Fruit fly (Drosophila melanogaster): ENCODE measurements around the gene eg.
A peak's percentile ranks its signal among the peaks of the same experiment; 100 is the strongest.

eg gene

DNA sequence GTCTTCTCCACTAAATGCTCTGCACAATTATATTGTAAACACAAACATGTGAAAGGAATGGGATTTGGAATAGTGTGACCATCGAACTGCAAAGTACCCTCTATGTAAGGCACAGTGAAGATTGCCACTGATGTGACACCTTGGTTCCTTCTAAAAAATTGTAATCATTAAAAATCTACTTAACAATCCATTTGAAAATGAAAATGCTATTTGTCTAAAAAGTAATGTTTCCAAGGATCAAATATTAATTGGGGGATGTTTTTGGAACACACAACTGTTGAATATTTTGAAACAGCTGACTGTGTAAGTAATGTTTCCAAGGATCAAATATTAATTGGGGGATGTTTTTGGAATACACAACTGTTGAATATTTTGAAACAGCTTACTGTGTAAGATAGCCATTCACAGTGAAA lies 19.7 kb downstream of the eg start, which contains the start of gene CG32448 (continued):
- TF ChIP-seq CG11902 (GFP tag; optimal IDR thresholded peaks at IDR 0.05) (peak; percentile 47), spab (GFP tag; optimal IDR thresholded peaks at IDR 0.05) (no peak), Hr39 (GFP tag; optimal IDR thresholded peaks at IDR 0.05) (peak; percentile 83), CG3919 (GFP tag; optimal IDR thresholded peaks at IDR 0.05) (peak; percentile 61), cyc (GFP tag; optimal IDR thresholded peaks at IDR 0.05) (peak; percentile 75), eg (GFP tag; IDR thresholded peaks at IDR 0.05) (peak; percentile 88), CG8319 (GFP tag; optimal IDR thresholded peaks at IDR 0.05) (peak; percentile 14), CG11762 (GFP tag; optimal IDR thresholded peaks at IDR 0.05; ENCODE audit: insufficient read depth) (peak; percentile 40), salr (GFP tag; optimal IDR thresholded peaks at IDR 0.05) (peak in 1 of 2 experiments; percentile 23), Hr38 (GFP tag; optimal IDR thresholded peaks at IDR 0.05) (peak; percentile 4), fd59A (GFP tag; optimal IDR thresholded peaks at IDR 0.05) (no peak), pdm3 (GFP tag; optimal IDR thresholded peaks at IDR 0.05) (no peak), CG6808 (GFP tag; optimal IDR thresholded peaks at IDR 0.05) (no peak), dsx (GFP tag; optimal IDR thresholded peaks at IDR 0.05; ENCODE audit: poor library complexity, severe bottlenecking) (peak; percentile 40), OdsH (GFP tag; optimal IDR thresholded peaks at IDR 0.05) (peak; percentile 72), ss (GFP tag; optimal IDR thresholded peaks at IDR 0.05) (no peak), CG9139 (GFP tag; optimal IDR thresholded peaks at IDR 0.05) (no peak), CG34406 (GFP tag; optimal IDR thresholded peaks at IDR 0.05) (peak; percentile 23), CG4318 (GFP tag; optimal IDR thresholded peaks at IDR 0.05) (no peak), acj6 (GFP tag; optimal IDR thresholded peaks at IDR 0.05) (peak; percentile 62), CG8632 (GFP tag; optimal IDR thresholded peaks at IDR 0.05) (peak; percentile 39), Met (GFP tag; optimal IDR thresholded peaks at IDR 0.05) (no peak), CG10669 (GFP tag; optimal IDR thresholded peaks at IDR 0.05) (peak; percentile 53), CG32006 (GFP tag; optimal IDR thresholded peaks at IDR 0.05) (no peak), vri (GFP tag; optimal IDR thresholded peaks at IDR 0.05) (no peak), CG6854 (GFP tag; optimal IDR thresholded peaks at IDR 0.05) (no peak), CG1621 (tag; optimal IDR thresholded peaks at IDR 0.05) (no peak), Ets96B (tag; optimal IDR thresholded peaks at IDR 0.05) (peak; percentile 41), Smox (GFP tag; optimal IDR thresholded peaks at IDR 0.05) (no peak), CG16779 (tag; optimal IDR thresholded peaks at IDR 0.05) (no peak), CG3032 (tag; optimal IDR thresholded peaks at IDR 0.05) (peak; percentile 51)

DNA sequence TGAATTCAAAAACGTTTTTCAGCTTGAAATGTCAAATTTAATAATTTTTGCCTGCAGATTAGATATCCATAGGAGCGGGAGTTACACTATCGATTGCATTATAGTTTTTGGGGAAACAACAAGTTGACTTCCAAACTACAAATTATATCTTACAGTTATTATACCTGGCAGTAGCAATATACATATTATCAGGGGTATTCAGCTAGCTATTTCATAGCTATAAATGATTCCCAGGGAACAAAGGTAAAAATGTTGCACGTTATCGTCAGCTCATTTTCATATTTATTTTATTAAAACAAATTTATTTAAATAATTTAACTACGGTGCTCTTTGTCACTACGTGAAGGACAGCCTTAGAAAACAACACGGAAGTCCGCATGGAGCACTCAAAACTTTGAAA lies 21.6 kb downstream of the eg start:
- TF ChIP-seq CG15336 (GFP tag; IDR thresholded peaks at IDR 0.05): no peak
- no peak for TF ChIP-seq Sox15 (GFP tag; optimal IDR thresholded peaks at IDR 0.05)
- TF ChIP-seq Eip78C (GFP tag): peak; percentile 21

DNA sequence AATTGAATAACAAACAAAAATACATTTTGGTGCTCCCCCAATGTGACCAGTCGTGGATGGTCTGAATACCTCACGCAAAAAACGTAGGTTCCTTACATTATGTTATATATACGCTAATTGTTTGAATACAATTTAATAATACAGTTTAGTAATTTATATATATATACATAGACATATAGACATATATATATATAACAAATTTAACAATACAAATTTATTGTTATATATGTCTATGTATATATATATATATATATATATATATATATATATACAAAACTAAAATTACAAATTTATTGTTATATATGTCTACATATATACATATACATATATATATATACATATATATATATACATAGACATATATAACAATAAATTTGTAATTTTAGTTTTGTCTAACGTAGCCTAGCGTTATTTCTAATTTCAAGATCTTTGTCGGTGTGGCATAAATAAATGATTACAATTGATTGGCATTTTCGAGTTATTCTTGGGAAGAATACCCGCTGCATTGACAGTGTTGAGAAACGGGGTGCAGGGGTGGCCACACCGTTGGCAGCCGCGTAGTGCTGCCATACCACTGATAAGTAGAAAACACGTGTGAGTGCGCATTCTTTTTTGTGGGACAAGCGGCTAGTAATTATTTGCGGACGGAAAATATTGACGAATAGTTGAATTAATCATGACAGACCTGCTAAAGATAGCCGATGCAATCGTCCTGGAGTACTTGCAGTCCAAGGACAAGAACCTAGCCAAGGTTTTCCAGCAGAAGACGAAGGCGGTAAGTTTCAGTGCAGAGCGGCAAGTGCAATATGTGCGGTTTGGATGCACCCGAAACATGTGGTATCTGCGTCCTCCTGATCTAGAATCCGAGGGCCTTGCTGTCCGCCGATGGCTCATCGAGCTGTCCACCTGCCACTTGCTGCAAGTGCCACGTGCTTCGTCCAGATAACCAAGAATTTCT lies 24.0 kb downstream of the eg start, which contains the start of the genes CG7148 and Nopp140:
TSS of gene CG7148 (minus strand) at position 51 of the 958 bp plus-strand sequence.
TSS of gene Nopp140 (plus strand) at position 572 of the 958 bp plus-strand sequence.
- TF ChIP-seq CG31627 (GFP tag; optimal IDR thresholded peaks at IDR 0.05) (peak; percentile 70), Hr38 (GFP tag; optimal IDR thresholded peaks at IDR 0.05) (no peak), Ets21C (GFP tag; optimal IDR thresholded peaks at IDR 0.05) (no peak), CG11294 (GFP tag; IDR thresholded peaks at IDR 0.05) (no peak), ss (GFP tag; optimal IDR thresholded peaks at IDR 0.05) (no peak), CG34406 (GFP tag; optimal IDR thresholded peaks at IDR 0.05) (peak; percentile 52), fd85E (GFP tag; optimal IDR thresholded peaks at IDR 0.05) (no peak), CG6163 (GFP tag; IDR thresholded peaks at IDR 0.05) (peak; percentile 73), svp (GFP tag) (peak; percentile 41), CG3032 (tag; optimal IDR thresholded peaks at IDR 0.05) (peak; percentile 63), Eip75B (GFP tag; optimal IDR thresholded peaks at IDR 0.05) (no peak), CG6808 (GFP tag; optimal IDR thresholded peaks at IDR 0.05) (no peak), CG6854 (GFP tag; optimal IDR thresholded peaks at IDR 0.05) (no peak), Hr39 (GFP tag; optimal IDR thresholded peaks at IDR 0.05) (peak; percentile 63), Lpt (GFP tag; optimal IDR thresholded peaks at IDR 0.05) (peak; percentile 31), Smox (GFP tag; optimal IDR thresholded peaks at IDR 0.05) (no peak), Ets96B (tag; optimal IDR thresholded peaks at IDR 0.05) (peak; percentile 23), vri (GFP tag; optimal IDR thresholded peaks at IDR 0.05) (no peak), achi (GFP tag; optimal IDR thresholded peaks at IDR 0.05) (no peak), Sox14 (GFP tag; optimal IDR thresholded peaks at IDR 0.05) (peak; percentile 37), CG6792 (GFP tag; optimal IDR thresholded peaks at IDR 0.05) (peak; percentile 48), CG1621 (tag; optimal IDR thresholded peaks at IDR 0.05) (no peak), CG15336 (GFP tag; IDR thresholded peaks at IDR 0.05) (peak; percentile 38; the same call in 1 of the 2 replicates), topi (GFP tag; optimal IDR thresholded peaks at IDR 0.05) (peak; percentile 53), CG8632 (GFP tag; optimal IDR thresholded peaks at IDR 0.05) (peak; percentile 64)
